Worm (Caenorhabditis elegans) whole organism, L1 larva: ENCODE measurements around the gene srh-299.

ENCODE experiments used
- fkh-8 ChIP-seq: sonication (generic microtip); optimal IDR thresholded peaks from 2 replicates; lab custom pipeline; 2016; ENCODE audit warnings: mild to moderate bottlenecking, missing genetic modification characterization, missing compliant biosample characterization
- lin-15B ChIP-seq: fragments of 150-350 bp; sonication (generic microtip); optimal IDR thresholded peaks from 3 replicates; lab custom pipeline; 2014; ENCODE audit warnings: missing biosample characterization, missing genetic modification characterization

- TF ChIP-seq fkh-8 (tag; lab: Kevin White, UChicago) = no peak
- TF ChIP-seq lin-15B (tag; lab: Kevin White, UChicago) = no peak
Observed at ce11 chrV:15885967-15886366, 22.8 kb downstream of the srh-299 start, which contains the start of gene T06C12.9.
